Worm (Caenorhabditis elegans) whole organism, L4/young adult: ENCODE results near the gene pix-1.

Experiments used
- W03F9.2 ChIP-seq: fragments of 150-350 bp; optimal IDR thresholded peaks from 2 replicates; lab custom pipeline; 2014; ENCODE audit warnings: missing biosample characterization, missing genetic modification characterization
- dao-5 ChIP-seq: sonication (generic microtip); optimal IDR thresholded peaks from 2 replicates; lab custom pipeline; 2016; ENCODE audit warnings: missing genotype, missing genetic modification characterization, moderate library complexity, missing compliant biosample characterization

DNA sequence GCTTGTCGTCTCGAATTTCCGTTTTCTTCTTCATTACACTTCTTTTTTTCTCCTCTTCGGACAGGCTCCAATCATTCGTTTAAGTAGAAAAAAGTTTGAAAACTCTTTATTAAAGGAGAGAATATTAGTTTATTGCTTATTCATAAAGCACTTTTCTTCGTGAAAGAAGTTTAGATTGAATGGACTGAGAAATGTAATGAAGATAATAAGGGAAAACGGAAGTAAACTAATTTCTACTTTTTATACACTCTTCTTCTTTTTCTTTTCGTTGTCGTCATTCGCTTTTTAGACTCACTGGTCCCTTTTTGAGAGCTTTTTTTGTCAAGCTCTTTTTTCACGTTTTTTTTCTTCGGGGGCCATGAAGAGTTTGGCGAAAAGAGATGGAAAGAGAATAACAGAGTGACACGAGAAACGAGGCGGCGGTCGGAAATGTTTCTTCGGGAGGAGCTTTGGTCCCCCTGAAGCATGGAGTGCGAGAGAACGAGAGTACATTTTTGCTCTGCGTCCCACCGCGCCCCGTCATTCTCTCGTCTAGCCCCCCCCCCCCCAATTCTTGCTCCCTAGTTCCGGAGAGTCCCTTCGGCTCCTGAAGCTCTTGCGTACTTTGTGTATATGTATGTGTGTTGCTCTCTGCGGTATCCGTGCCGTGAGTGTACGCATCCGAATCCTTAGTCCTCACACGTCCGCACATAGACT lies 12.2 kb downstream of the pix-1 start:
- TF ChIP-seq dao-5 (tag; lab: Kevin White, UChicago): no peak
- no peak for TF ChIP-seq W03F9.2 (tag; lab: Kevin White, UChicago)
